Worm (Caenorhabditis elegans) whole organism, mixed stage, embryonic: ENCODE results near the gene gap-1.

Source experiments
- ceh-83 ChIP-seq: fragments of 200-800 bp; sonication (Bioruptor generic); optimal IDR thresholded peaks from 2 replicates; lab custom pipeline; 2018; ENCODE audit warnings: mild to moderate bottlenecking, missing genetic modification characterization, missing compliant biosample characterization
- cnd-1 ChIP-seq: fragments of 200-800 bp; sonication (Bioruptor generic); optimal IDR thresholded peaks from 2 replicates; lab custom pipeline; 2018; ENCODE audit warnings: mild to moderate bottlenecking, missing genetic modification characterization, missing compliant biosample characterization
- ham-2 ChIP-seq: fragments of 200-800 bp; sonication (Bioruptor generic); optimal IDR thresholded peaks from 2 replicates; lab custom pipeline; 2018; ENCODE audit warnings: mild to moderate bottlenecking, missing genetic modification characterization, missing compliant biosample characterization
- nhr-12 ChIP-seq: fragments of 150-350 bp; optimal IDR thresholded peaks from 2 replicates; lab custom pipeline; 2014; ENCODE audit warnings: missing biosample characterization, missing genetic modification characterization
- nhr-28 ChIP-seq: fragments of 150-350 bp; optimal IDR thresholded peaks from 2 replicates; lab custom pipeline; 2014; ENCODE audit warnings: missing biosample characterization, missing genetic modification characterization
- unc-39 ChIP-seq: fragments of 150-350 bp; optimal IDR thresholded peaks from 2 replicates; lab custom pipeline; 2014; ENCODE audit warnings: missing biosample characterization, missing genetic modification characterization
- zip-8 ChIP-seq: fragments of 150-350 bp; optimal IDR thresholded peaks from 2 replicates; lab custom pipeline; 2014; ENCODE audit warnings: missing biosample characterization, missing genetic modification characterization
- ztf-11 ChIP-seq: fragments of 150-350 bp; optimal IDR thresholded peaks from 2 replicates; lab custom pipeline; 2014; ENCODE audit warnings: missing biosample characterization, missing genetic modification characterization

- TF ChIP-seq ham-2 (no peak), nhr-12 (tag; lab: Kevin White, UChicago) (no peak), ztf-11 (no peak), unc-39 (no peak), cnd-1 (no peak), ceh-83 (no peak), zip-8 (no peak), nhr-28 (tag; lab: Kevin White, UChicago) (no peak)
Observed at ce11 chrX:2208391-2208790, 16.1 kb downstream of the gap-1 start.
